Fruit fly (Drosophila melanogaster): ENCODE data around the gene CG9737.

The CG9737 gene

DNA sequence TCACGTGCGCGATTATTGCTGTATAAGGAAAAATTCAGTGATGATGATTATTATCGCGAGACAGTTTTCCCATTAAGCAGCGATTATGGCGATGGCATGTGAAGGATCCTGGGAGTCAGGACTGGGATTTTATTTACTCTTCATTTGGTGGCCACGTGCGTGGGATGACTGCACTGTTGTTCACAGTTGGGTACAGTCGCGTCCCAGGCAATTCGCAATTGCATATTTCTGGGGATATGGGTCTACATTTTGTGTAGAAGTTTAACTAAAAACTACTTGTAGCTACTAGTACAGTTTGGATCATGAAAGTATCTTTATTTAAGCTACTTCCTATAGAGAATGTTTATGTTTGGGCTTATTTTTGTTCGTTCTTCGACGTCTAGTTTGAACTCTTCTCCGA lies 6.1 kb downstream of the CG9737 start:
- TF ChIP-seq Gug (GFP tag; IDR thresholded peaks at IDR 0.05): no peak
- no peak for TF ChIP-seq CG31627 (GFP tag; optimal IDR thresholded peaks at IDR 0.05)
- no peak for TF ChIP-seq Hr38 (GFP tag; optimal IDR thresholded peaks at IDR 0.05)
- no peak for TF ChIP-seq Smox (GFP tag; optimal IDR thresholded peaks at IDR 0.05)
- TF ChIP-seq CG3032 (tag; optimal IDR thresholded peaks at IDR 0.05): no peak
- TF ChIP-seq lz (GFP tag; optimal IDR thresholded peaks at IDR 0.05): no peak
- no peak for TF ChIP-seq CG34406 (GFP tag; optimal IDR thresholded peaks at IDR 0.05)
- no peak for TF ChIP-seq Ets21C (GFP tag; optimal IDR thresholded peaks at IDR 0.05)
- no peak for TF ChIP-seq ss (GFP tag; optimal IDR thresholded peaks at IDR 0.05)
- no peak for TF ChIP-seq CG8119 (GFP tag; IDR thresholded peaks at IDR 0.05)
- no peak for TF ChIP-seq Eip75B (GFP tag; optimal IDR thresholded peaks at IDR 0.05)
- TF ChIP-seq CG1621 (tag; optimal IDR thresholded peaks at IDR 0.05): no peak
- no peak for TF ChIP-seq Hr39 (GFP tag; optimal IDR thresholded peaks at IDR 0.05)

DNA sequence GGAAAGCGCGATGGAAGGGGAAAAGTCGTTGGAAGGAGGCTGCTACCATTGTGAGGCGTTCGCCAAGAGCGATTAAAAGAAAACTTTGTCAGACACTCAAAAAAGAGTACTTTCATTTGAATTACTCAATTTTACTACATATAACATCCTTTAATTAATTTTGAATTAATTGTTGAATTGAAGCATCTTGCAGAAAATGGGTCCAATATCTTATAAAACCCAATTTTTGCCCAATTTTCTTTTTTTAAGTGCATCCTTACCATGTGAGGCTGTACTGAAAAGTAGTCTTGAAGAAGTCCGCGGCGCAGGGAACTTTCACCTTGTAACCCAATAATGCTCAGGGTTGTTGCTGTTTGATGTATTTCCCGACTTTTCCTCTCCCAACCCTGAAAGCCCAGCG lies 7.9 kb downstream of the CG9737 start:
- TF ChIP-seq Hr4 (GFP tag; optimal IDR thresholded peaks at IDR 0.05) (no peak), Eip75B (GFP tag; optimal IDR thresholded peaks at IDR 0.05) (no peak), Hr38 (GFP tag; optimal IDR thresholded peaks at IDR 0.05) (no peak), CG1621 (tag; optimal IDR thresholded peaks at IDR 0.05) (no peak), fd59A (GFP tag; optimal IDR thresholded peaks at IDR 0.05) (no peak)

DNA sequence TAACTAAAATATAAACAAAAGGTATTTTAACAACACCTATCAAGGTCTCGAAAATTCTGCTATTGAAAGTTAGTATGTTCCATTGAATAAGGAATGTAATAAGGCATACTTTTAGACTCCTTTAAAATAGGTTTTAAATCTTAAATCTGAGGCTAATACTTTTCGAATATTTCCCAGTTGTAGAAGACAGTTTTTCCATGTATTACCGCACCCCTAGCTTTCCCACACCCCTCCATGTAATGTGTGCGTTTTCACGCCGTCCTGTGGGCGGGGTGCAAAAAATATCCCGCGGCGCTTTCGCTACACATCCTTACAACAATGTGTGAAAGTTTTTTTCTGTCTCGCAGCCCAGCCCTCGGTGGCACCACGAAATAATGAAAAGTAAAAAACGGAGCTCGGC lies 18.5 kb downstream of the CG9737 start:
- TF ChIP-seq Smox (GFP tag; optimal IDR thresholded peaks at IDR 0.05) (no peak), Hr4 (GFP tag; optimal IDR thresholded peaks at IDR 0.05) (no peak), CG3919 (GFP tag; optimal IDR thresholded peaks at IDR 0.05) (no peak), CG3032 (tag; optimal IDR thresholded peaks at IDR 0.05) (no peak), CG34406 (GFP tag; optimal IDR thresholded peaks at IDR 0.05) (no peak), CG11294 (GFP tag; IDR thresholded peaks at IDR 0.05) (no peak), OdsH (GFP tag; optimal IDR thresholded peaks at IDR 0.05) (no peak), fd85E (GFP tag; optimal IDR thresholded peaks at IDR 0.05) (no peak), Ets21C (GFP tag; optimal IDR thresholded peaks at IDR 0.05) (no peak)

DNA sequence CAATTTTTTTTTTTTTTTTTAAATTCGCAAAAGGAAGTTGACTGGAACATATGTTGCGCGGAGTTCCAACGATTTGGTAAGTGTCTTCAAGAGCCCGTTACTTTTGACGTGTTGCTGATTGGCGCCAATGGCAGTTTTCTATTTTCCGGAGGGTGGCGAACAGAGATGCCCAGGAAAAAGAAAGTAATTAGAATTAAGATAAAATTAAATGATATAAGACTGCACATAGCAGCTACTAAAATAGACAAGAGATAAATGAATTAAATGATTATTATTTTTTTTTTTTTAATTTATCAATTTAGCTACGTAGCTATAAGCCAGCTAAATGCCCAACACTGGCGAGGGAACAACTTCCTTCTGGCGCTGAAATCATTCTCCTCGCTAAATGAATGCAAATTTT lies 20.9 kb downstream of the CG9737 start:
- TF ChIP-seq Sox14 (GFP tag; optimal IDR thresholded peaks at IDR 0.05): no peak
- TF ChIP-seq Eip78C (GFP tag): peak; percentile 56
- TF ChIP-seq CG7368 (GFP tag; optimal IDR thresholded peaks at IDR 0.05): no peak
- peak; percentile 57 for TF ChIP-seq svp (GFP tag)

DNA sequence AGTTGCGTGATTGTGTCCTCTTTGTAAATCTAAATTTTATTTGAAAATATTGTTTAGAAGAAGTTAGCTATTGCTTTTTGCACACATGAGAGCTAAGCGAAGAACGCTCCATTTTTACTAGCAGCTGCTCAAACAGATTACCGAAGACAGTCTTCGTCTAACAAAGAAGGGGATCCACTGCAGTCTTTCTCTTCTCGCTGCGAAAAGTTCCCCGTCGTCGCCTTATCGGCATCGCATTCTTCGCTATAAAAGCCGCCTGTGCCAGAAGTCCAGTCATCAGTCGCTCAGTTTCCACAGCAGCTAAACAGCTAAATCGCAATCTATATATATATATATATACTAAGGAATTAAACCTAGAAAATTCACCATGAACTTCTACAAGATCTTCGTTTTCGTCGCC lies 26.9 kb downstream of the CG9737 start, which contains the start of gene CecC:
Gene CecC (plus strand): TSS at position 275 of the 400 bp plus-strand sequence.
- TF ChIP-seq CG7368 (GFP tag; optimal IDR thresholded peaks at IDR 0.05): no peak
- TF ChIP-seq dac (GFP tag; optimal IDR thresholded peaks at IDR 0.05): no peak
- TF ChIP-seq fd85E (GFP tag; optimal IDR thresholded peaks at IDR 0.05): no peak
- no peak for TF ChIP-seq CG34406 (GFP tag; optimal IDR thresholded peaks at IDR 0.05)
- TF ChIP-seq fkh (GFP tag; optimal IDR thresholded peaks at IDR 0.05): no peak
- TF ChIP-seq CG1621 (tag; optimal IDR thresholded peaks at IDR 0.05): no peak
- TF ChIP-seq Eip78C (GFP tag): no peak
- TF ChIP-seq Gug (GFP tag; IDR thresholded peaks at IDR 0.05): no peak
- TF ChIP-seq CG8632 (GFP tag; optimal IDR thresholded peaks at IDR 0.05): no peak
- TF ChIP-seq CG15336 (GFP tag; IDR thresholded peaks at IDR 0.05): no peak
- TF ChIP-seq Ets21C (GFP tag; optimal IDR thresholded peaks at IDR 0.05): no peak
- TF ChIP-seq CG4318 (GFP tag; optimal IDR thresholded peaks at IDR 0.05): no peak
- TF ChIP-seq CG10631 (GFP tag; optimal IDR thresholded peaks at IDR 0.05): no peak
- no peak for TF ChIP-seq Smox (GFP tag; optimal IDR thresholded peaks at IDR 0.05)
- no peak for TF ChIP-seq Sox15 (GFP tag; optimal IDR thresholded peaks at IDR 0.05)
- no peak for TF ChIP-seq CG16779 (tag; optimal IDR thresholded peaks at IDR 0.05)
- no peak for TF ChIP-seq CG32006 (GFP tag; optimal IDR thresholded peaks at IDR 0.05)
- no peak for TF ChIP-seq Hr38 (GFP tag; optimal IDR thresholded peaks at IDR 0.05)
- TF ChIP-seq CG6163 (GFP tag; IDR thresholded peaks at IDR 0.05): no peak

Data from whole organism, prepupa.